Worm (Caenorhabditis elegans) whole organism, young adult: Measurements from ENCODE around the gene Y97E10AR.3.

Experiments
- F57A8.1 ChIP-seq: fragments of 200-800 bp; sonication (Bioruptor generic); optimal IDR thresholded peaks from 2 replicates; lab custom pipeline; 2018; ENCODE audit warnings: mild to moderate bottlenecking, missing genetic modification characterization, moderate library complexity, missing compliant biosample characterization
- K12H6.12 ChIP-seq: fragments of 200-800 bp; sonication (Bioruptor generic); optimal IDR thresholded peaks from 2 replicates; lab custom pipeline; 2018; ENCODE audit warnings: mild to moderate bottlenecking, missing genetic modification characterization, missing compliant biosample characterization
- ama-1 ChIP-seq, 3 experiments: fragments of 150-350 bp in 1 of 3; sonication (generic microtip) in 2 of 3; optimal IDR thresholded peaks; 2 replicates each; lab custom pipeline; 2014 to 2018; ENCODE audit warnings: missing biosample characterization in 2 of 3, missing genetic modification characterization in 2 of 3, missing genetic modification reagents in 2 of 3
- die-1 ChIP-seq: sonication (generic microtip); optimal IDR thresholded peaks from 2 replicates; lab custom pipeline; 2016; ENCODE audit warnings: missing genotype, mild to moderate bottlenecking, missing genetic modification characterization, missing compliant biosample characterization
- egl-18 ChIP-seq: fragments of 200-800 bp; sonication (Bioruptor generic); IDR thresholded peaks from 2 replicates; pipeline ENCODE4 v1.3.6; 2022; ENCODE audit warnings: missing genetic modification reagents, missing genetic modification characterization, missing compliant biosample characterization
- him-1 ChIP-seq: sonication (generic microtip); optimal IDR thresholded peaks from 2 replicates; lab custom pipeline; 2016; ENCODE audit warnings: missing genotype, missing genetic modification reagents, missing genetic modification characterization, missing compliant biosample characterization
- hrde-1 ChIP-seq: sonication (generic microtip); optimal IDR thresholded peaks from 2 replicates; lab custom pipeline; 2016; ENCODE audit warnings: missing genetic modification characterization, mild to moderate bottlenecking, missing compliant biosample characterization, moderate library complexity, missing genotype, missing genetic modification reagents, borderline replicate concordance
- madf-6 ChIP-seq: fragments of 200-800 bp; sonication (Bioruptor generic); IDR thresholded peaks from 2 replicates; pipeline ENCODE4 v1.3.6; 2022; ENCODE audit warnings: missing genetic modification reagents, missing genetic modification characterization, missing compliant biosample characterization
- nhr-120 ChIP-seq: fragments of 200-800 bp; sonication (Bioruptor generic); IDR thresholded peaks from 2 replicates; pipeline ENCODE4 v1.3.6; 2022; ENCODE audit warnings: missing genetic modification characterization, missing compliant biosample characterization
- nhr-90 ChIP-seq: sonication (generic microtip); optimal IDR thresholded peaks from 2 replicates; lab custom pipeline; 2016; ENCODE audit warnings: missing genotype, mild to moderate bottlenecking, missing genetic modification characterization, missing compliant biosample characterization
- pha-4 ChIP-seq: fragments of 150-350 bp; sonication (generic microtip); optimal IDR thresholded peaks from 2 replicates; lab custom pipeline; 2014; ENCODE audit warnings: missing biosample characterization, missing genetic modification reagents, missing genetic modification characterization
- sdz-38 ChIP-seq: sonication (generic microtip); optimal IDR thresholded peaks from 2 replicates; lab custom pipeline; 2016; ENCODE audit warnings: missing genotype, missing genetic modification characterization, missing compliant biosample characterization
- somi-1 ChIP-seq: fragments of 200-800 bp; sonication (Bioruptor generic); optimal IDR thresholded peaks from 2 replicates; lab custom pipeline; 2018; ENCODE audit warnings: mild to moderate bottlenecking, missing genetic modification characterization, missing compliant biosample characterization
- unc-62 ChIP-seq: fragments of 150-350 bp; optimal IDR thresholded peaks from 2 replicates; lab custom pipeline; 2014; ENCODE audit warnings: missing biosample characterization, missing genetic modification reagents, missing genetic modification characterization

ce11 chrV:8018919-8019318 is 11.6 kb upstream of the Y97E10AR.3 start:
- TF ChIP-seq him-1 (tag; lab: Kevin White, UChicago) (no peak), die-1 (tag; lab: Kevin White, UChicago) (no peak), unc-62 (no peak), madf-6 (GFP tag; lab: Robert Waterston, UW) (no peak), hrde-1 (no peak), F57A8.1 (GFP tag; lab: Kevin White, UChicago) (no peak), nhr-120 (no peak), somi-1 (GFP tag; lab: Kevin White, UChicago) (no peak), pha-4 (tag; lab: Kevin White, UChicago) (no peak), egl-18 (GFP tag; lab: Robert Waterston, UW) (no peak), sdz-38 (tag; lab: Kevin White, UChicago) (no peak), ama-1 (optimal IDR thresholded peaks at IDR 0.05; lab: Kevin White, UChicago) (no peak), ama-1 (GFP tag; optimal IDR thresholded peaks at IDR 0.05; lab: Kevin White, UChicago) (no peak), K12H6.12 (tag; lab: Kevin White, UChicago) (no peak), nhr-90 (tag; lab: Kevin White, UChicago) (no peak)
